Fruit fly (Drosophila melanogaster): ENCODE measurements around the gene CG15579.

Gene CG15579

dm6 chrX:4322234-4323210 is 10.9 kb upstream of the CG15579 start, which contains the start of gene norpA (continued):
- TF ChIP-seq GATAe (GFP tag; conservative IDR thresholded peaks at IDR 0.05) (no peak), Abd-B (GFP tag; optimal IDR thresholded peaks at IDR 0.05) (no peak), row (GFP tag; IDR thresholded peaks at IDR 0.05) (peak; percentile 53), zfh2 (GFP tag; optimal IDR thresholded peaks at IDR 0.05) (no peak), CG4282 (GFP tag; optimal IDR thresholded peaks at IDR 0.05) (no peak), CG18599 (GFP tag; optimal IDR thresholded peaks at IDR 0.05) (peak; percentile 15), oc (tag; optimal IDR thresholded peaks at IDR 0.05) (no peak), CG13296 (GFP tag; optimal IDR thresholded peaks at IDR 0.05) (no peak), CG16813 (GFP tag; IDR thresholded peaks at IDR 0.05; ENCODE audit: partially characterized antibody) (peak; percentile 87), peb (GFP tag; IDR thresholded peaks at IDR 0.05) (no peak), Hr3 (GFP tag; optimal IDR thresholded peaks at IDR 0.05) (no peak), dmrt99B (tag; optimal IDR thresholded peaks at IDR 0.05) (peak; percentile 22), CG9609 (GFP tag; optimal IDR thresholded peaks at IDR 0.05) (peak; percentile 19), CG2889 (GFP tag; IDR thresholded peaks at IDR 0.05) (no peak), Hand (GFP tag; optimal IDR thresholded peaks at IDR 0.05) (no peak), CG4707 (GFP tag; optimal IDR thresholded peaks at IDR 0.05) (no peak), twi (tag; optimal IDR thresholded peaks at IDR 0.05) (no peak), vnd (GFP tag; IDR thresholded peaks at IDR 0.05; ENCODE audit: partially characterized antibody) (peak; percentile 83), MESR4 (GFP tag; optimal IDR thresholded peaks at IDR 0.05) (no peak), lilli (GFP tag; optimal IDR thresholded peaks at IDR 0.05) (peak; percentile 36), CG4424 (GFP tag; optimal IDR thresholded peaks at IDR 0.05) (no peak), NFAT (GFP tag; IDR thresholded peaks at IDR 0.05) (peak; percentile 62; the same call in 1 of the 2 replicates), seq (GFP tag; IDR thresholded peaks at IDR 0.05) (no peak), sr (GFP tag; IDR thresholded peaks at IDR 0.05) (no peak), Kr (GFP tag; optimal IDR thresholded peaks at IDR 0.05) (no peak), CG15269 (tag; optimal IDR thresholded peaks at IDR 0.05) (no peak), CG32767 (GFP tag; IDR thresholded peaks at IDR 0.05) (no peak; the same call in 1 of the 2 replicates), B-H2 (GFP tag; optimal IDR thresholded peaks at IDR 0.05) (peak; percentile 33), ash1 (GFP tag; optimal IDR thresholded peaks at IDR 0.05) (no peak), Usf (GFP tag; optimal IDR thresholded peaks at IDR 0.05) (no peak), CHES-1-like (GFP tag; optimal IDR thresholded peaks at IDR 0.05) (no peak), fd3F (GFP tag; optimal IDR thresholded peaks at IDR 0.05) (peak; percentile 9), da (GFP tag; optimal IDR thresholded peaks at IDR 0.05) (no peak), CG15073 (GFP tag; optimal IDR thresholded peaks at IDR 0.05) (no peak), Drgx (GFP tag; IDR thresholded peaks at IDR 0.05) (peak; percentile 61), CG14050 (GFP tag; IDR thresholded peaks at IDR 0.05) (no peak), BtbVII (GFP tag; optimal IDR thresholded peaks at IDR 0.05) (peak; percentile 30), sd (tag; optimal IDR thresholded peaks at IDR 0.05) (peak; percentile 15), CG1529 (GFP tag; optimal IDR thresholded peaks at IDR 0.05) (no peak), CG5245 (GFP tag; optimal IDR thresholded peaks at IDR 0.05) (no peak), Lim3 (GFP tag; IDR thresholded peaks at IDR 0.05) (no peak), Scr (GFP tag; IDR thresholded peaks at IDR 0.05; ENCODE audit: partially characterized antibody) (peak; percentile 87), CG31365 (tag; optimal IDR thresholded peaks at IDR 0.05) (no peak), pzg (GFP tag; optimal IDR thresholded peaks at IDR 0.05) (peak; percentile 84), CG2875 (GFP tag; optimal IDR thresholded peaks at IDR 0.05) (no peak), abd-A (tag; optimal IDR thresholded peaks at IDR 0.05) (no peak), fd102C (GFP tag; optimal IDR thresholded peaks at IDR 0.05) (no peak), CG10147 (GFP tag; optimal IDR thresholded peaks at IDR 0.05) (no peak)

Data from whole organism, embryonic.